Fruit fly (Drosophila melanogaster): ENCODE measurements around the gene cold.
A peak's percentile ranks its signal among the peaks of the same experiment; 100 is the strongest.

dm6 chr2L:544444-545179 is 29.5 kb upstream of the cold start, which contains the start of the genes Spp and nAChRbeta3:
- TF ChIP-seq CG8478 (optimal IDR thresholded peaks at IDR 0.05) = no peak
- peak in 1 of 2 experiments; percentile 24 for TF ChIP-seq CTCF (optimal IDR thresholded peaks at IDR 0.05)

Data from S2 (cell line).